Worm (Caenorhabditis elegans) whole organism, early embryonic: ENCODE measurements around the gene mocs-1.

Experiments
- ets-7 ChIP-seq: sonication (generic microtip); optimal IDR thresholded peaks from 2 replicates; lab custom pipeline; 2016; ENCODE audit warnings: missing genotype, missing genetic modification characterization, missing compliant biosample characterization
- tbx-11 ChIP-seq: fragments of 200-800 bp; sonication (Bioruptor generic); IDR thresholded peaks from 2 replicates; pipeline ENCODE4 v1.3.6; 2022; ENCODE audit warnings: missing genetic modification characterization, missing compliant biosample characterization

DNA sequence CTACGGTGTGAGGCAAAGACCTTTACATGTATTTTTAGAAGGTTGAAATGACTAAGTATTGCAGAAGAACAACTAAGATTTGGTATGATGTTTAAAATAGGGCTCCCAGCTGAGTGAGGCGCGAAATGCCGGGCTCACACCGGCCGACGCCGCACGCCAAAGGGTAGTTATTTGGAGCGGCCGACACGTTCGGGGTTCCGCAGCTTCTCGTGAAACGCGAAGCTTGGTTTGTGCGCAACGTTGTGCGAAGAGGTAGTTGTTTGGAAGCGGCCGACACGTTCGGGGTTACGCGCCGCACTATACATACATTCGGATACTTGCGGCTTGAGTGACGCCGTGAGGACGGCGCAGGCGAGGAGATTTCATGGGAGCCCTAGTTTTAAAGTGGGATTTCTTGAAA is 52.3 kb downstream of the mocs-1 start:
- no peak for TF ChIP-seq tbx-11 (GFP tag; lab: Robert Waterston, UW)
- no peak for TF ChIP-seq ets-7 (tag; lab: Kevin White, UChicago)
